Fruit fly (Drosophila melanogaster) whole organism, embryonic: ENCODE measurements around the gene SREBP.

Experiments used
- Atf3 ChIP-seq: fragments of 200-800 bp; sonication (Bioruptor generic); optimal IDR thresholded peaks from 3 replicates; lab custom pipeline; 2016; ENCODE audit warnings: missing biosample characterization, missing genetic modification characterization
- CG10543 ChIP-seq: fragments of 200-800 bp; sonication (Bioruptor generic); optimal IDR thresholded peaks from 3 replicates; lab custom pipeline; 2017; ENCODE audit warnings: missing biosample characterization, mild to moderate bottlenecking, missing genetic modification characterization, moderate library complexity
- CG11456 ChIP-seq: fragments of 200-800 bp; sonication (Bioruptor generic); IDR thresholded peaks from 3 replicates; pipeline ENCODE4 v1.3.6; 2022; ENCODE audit warnings: missing biosample characterization, missing genetic modification characterization
- CG12219 ChIP-seq: fragments of 200-800 bp; sonication (Bioruptor generic); optimal IDR thresholded peaks from 3 replicates; lab custom pipeline; 2018; ENCODE audit warnings: missing biosample characterization, mild to moderate bottlenecking, missing genetic modification characterization
- CG13296 ChIP-seq: fragments of 200-800 bp; sonication (Bioruptor generic); optimal IDR thresholded peaks from 3 replicates; lab custom pipeline; 2018; ENCODE audit warnings: missing biosample characterization, mild to moderate bottlenecking, missing genetic modification characterization
- CG13894 ChIP-seq: fragments of 200-800 bp; sonication (Bioruptor generic); optimal IDR thresholded peaks from 3 replicates; lab custom pipeline; 2018; ENCODE audit warnings: missing biosample characterization, mild to moderate bottlenecking, missing genetic modification characterization, moderate library complexity
- CG14667 ChIP-seq: fragments of 200-800 bp; sonication (Bioruptor generic); IDR thresholded peaks from 2 replicates; pipeline ENCODE4 v1.3.6; 2022; ENCODE audit warnings: missing biosample characterization, missing genetic modification characterization
- CG15514 ChIP-seq: fragments of 200-800 bp; sonication (Bioruptor generic); optimal IDR thresholded peaks from 3 replicates; lab custom pipeline; 2017; ENCODE audit warnings: missing biosample characterization, missing genetic modification characterization, mild to moderate bottlenecking, moderate library complexity, missing genetic modification reagents
- CG16863 ChIP-seq: fragments of 200-800 bp; sonication (Bioruptor generic); optimal IDR thresholded peaks from 3 replicates; lab custom pipeline; 2016; ENCODE audit warnings: missing biosample characterization, missing genetic modification characterization
- CG17361 ChIP-seq: fragments of 200-800 bp; sonication (Bioruptor generic); IDR thresholded peaks from 3 replicates; pipeline ENCODE4 v1.3.6; 2022; ENCODE audit warnings: missing biosample characterization, missing genetic modification characterization
- CG30403 ChIP-seq: fragments of 200-800 bp; sonication (Bioruptor generic); optimal IDR thresholded peaks from 3 replicates; lab custom pipeline; 2016; ENCODE audit warnings: missing biosample characterization, missing genetic modification characterization
- CG32532 ChIP-seq: fragments of 200-800 bp; sonication (Bioruptor generic); IDR thresholded peaks from 2 replicates; pipeline ENCODE4 v1.3.6; 2022; ENCODE audit warnings: missing biosample characterization, missing genetic modification characterization
- CG3281 ChIP-seq: fragments of 200-800 bp; sonication (Bioruptor generic); optimal IDR thresholded peaks from 3 replicates; lab custom pipeline; 2017; ENCODE audit warnings: missing biosample characterization, mild to moderate bottlenecking, missing genetic modification characterization
- CG4328 ChIP-seq: fragments of 200-800 bp; sonication (Bioruptor generic); optimal IDR thresholded peaks from 3 replicates; lab custom pipeline; 2017; ENCODE audit warnings: missing biosample characterization, missing genetic modification reagents, missing genetic modification characterization
- CG6813 ChIP-seq: fragments of 200-800 bp; sonication (Bioruptor generic); optimal IDR thresholded peaks from 2 replicates; lab custom pipeline; 2017; ENCODE audit warnings: missing biosample characterization, missing genetic modification characterization, mild to moderate bottlenecking, moderate library complexity, missing genetic modification reagents
- CG7556 ChIP-seq: fragments of 200-800 bp; sonication (Bioruptor generic); optimal IDR thresholded peaks from 2 replicates; lab custom pipeline; 2017; ENCODE audit warnings: missing biosample characterization, mild to moderate bottlenecking, missing genetic modification characterization
- CG7987 ChIP-seq: fragments of 200-800 bp; sonication (Bioruptor generic); optimal IDR thresholded peaks from 2 replicates; lab custom pipeline; 2018; ENCODE audit warnings: missing biosample characterization, mild to moderate bottlenecking, missing genetic modification characterization, moderate library complexity
- D19A ChIP-seq: fragments of 200-800 bp; optimal IDR thresholded peaks from 3 replicates; lab custom pipeline; 2019; ENCODE audit warnings: missing biosample characterization, mild to moderate bottlenecking, missing genetic modification characterization, moderate library complexity
- Deaf1 ChIP-seq: fragments of 200-800 bp; optimal IDR thresholded peaks from 3 replicates; lab custom pipeline; 2019; ENCODE audit warnings: missing biosample characterization, mild to moderate bottlenecking, missing genetic modification characterization, moderate library complexity
- Dp ChIP-seq: fragments of 200-800 bp; sonication (Bioruptor generic); optimal IDR thresholded peaks from 2 replicates; lab custom pipeline; 2018; ENCODE audit warnings: missing biosample characterization, mild to moderate bottlenecking, missing genetic modification characterization, moderate library complexity
- E2f2 ChIP-seq: fragments of 200-800 bp; sonication (Bioruptor generic); IDR thresholded peaks from 2 replicates; pipeline ENCODE4 v1.3.6; 2022; ENCODE audit warnings: missing biosample characterization, missing genetic modification characterization
- Fer2 ChIP-seq: fragments of 200-800 bp; sonication (Bioruptor generic); optimal IDR thresholded peaks from 2 replicates; lab custom pipeline; 2018; ENCODE audit warnings: missing biosample characterization, mild to moderate bottlenecking, missing genetic modification characterization, moderate library complexity
- HHEX ChIP-seq: fragments of 200-800 bp; sonication (Bioruptor generic); optimal IDR thresholded peaks from 3 replicates; lab custom pipeline; 2017; ENCODE audit warnings: missing biosample characterization, mild to moderate bottlenecking, missing genetic modification characterization, missing genetic modification reagents
- Mad ChIP-seq: fragments of 200-800 bp; sonication (Bioruptor generic); optimal IDR thresholded peaks from 2 replicates; lab custom pipeline; 2016; ENCODE audit warnings: missing biosample characterization, missing genetic modification characterization
- Med ChIP-seq: fragments of 200-800 bp; sonication (Bioruptor generic); peaks from one replicate; lab custom pipeline; 2016; ENCODE audit warnings: missing biosample characterization, missing genetic modification characterization, mild to moderate bottlenecking, inconsistent platforms, moderate library complexity
- Mrtf ChIP-seq: fragments of 200-800 bp; sonication (Bioruptor generic); IDR thresholded peaks from 3 replicates; pipeline ENCODE4 v1.3.6; 2022; ENCODE audit warnings: missing biosample characterization, missing genetic modification characterization
- NFAT ChIP-seq: fragments of 200-800 bp; sonication (Bioruptor generic); IDR thresholded peaks from 2 replicates; pipeline ENCODE4 v1.3.6; 2022; ENCODE audit warnings: missing biosample characterization, missing genetic modification characterization
- Nf-YC ChIP-seq: fragments of 200-800 bp; optimal IDR thresholded peaks from 3 replicates; lab custom pipeline; 2019; ENCODE audit warnings: missing biosample characterization, mild to moderate bottlenecking, missing genetic modification characterization, moderate library complexity
- cad ChIP-seq: fragments of >200 bp; optimal IDR thresholded peaks from 2 replicates; lab custom pipeline; 2017; ENCODE audit warnings: missing biosample characterization, missing genetic modification characterization
- caup ChIP-seq: fragments of 200-800 bp; sonication (Bioruptor generic); optimal IDR thresholded peaks from 3 replicates; lab custom pipeline; 2017; ENCODE audit warnings: missing biosample characterization, mild to moderate bottlenecking, missing genetic modification characterization, moderate library complexity; ENCODE audit not compliant: severe bottlenecking
- cwo ChIP-seq: fragments of 200-800 bp; sonication (Bioruptor generic); optimal IDR thresholded peaks from 3 replicates; lab custom pipeline; 2017; ENCODE audit warnings: missing biosample characterization, missing genetic modification characterization, mild to moderate bottlenecking, moderate library complexity, missing genetic modification reagents
- dmrt11E ChIP-seq: fragments of 200-800 bp; sonication (Bioruptor generic); optimal IDR thresholded peaks from 3 replicates; lab custom pipeline; 2018; ENCODE audit warnings: missing biosample characterization, mild to moderate bottlenecking, missing genetic modification characterization, moderate library complexity
- dysf ChIP-seq: fragments of 200-800 bp; sonication (Bioruptor generic); IDR thresholded peaks from 3 replicates; pipeline ENCODE4 v1.3.6; 2022; ENCODE audit warnings: missing biosample characterization, missing genetic modification characterization
- exex ChIP-seq: fragments of 200-800 bp; sonication (Bioruptor generic); optimal IDR thresholded peaks from 4 replicates; lab custom pipeline; 2018; ENCODE audit warnings: missing biosample characterization, mild to moderate bottlenecking, missing genetic modification characterization, moderate library complexity
- gcm ChIP-seq: fragments of 200-800 bp; sonication (Bioruptor generic); optimal IDR thresholded peaks from 2 replicates; lab custom pipeline; 2019; ENCODE audit warnings: missing biosample characterization, mild to moderate bottlenecking, missing genetic modification characterization, moderate library complexity
- gro ChIP-seq: fragments of 200-800 bp; sonication (Bioruptor generic); optimal IDR thresholded peaks from 2 replicates; lab custom pipeline; 2016; ENCODE audit warnings: missing biosample characterization, missing genetic modification characterization
- lov ChIP-seq, 2 experiments: fragments of 200-800 bp in 1 of 2; fragments of >200 bp in 1 of 2; sonication (Bioruptor generic) in 1 of 2; IDR thresholded peaks in 1 of 2; optimal IDR thresholded peaks in 1 of 2; 2 replicates in 1 of 2; 3 replicates in 1 of 2; pipeline versions ENCODE4 v1.3.6 to Lab custom; 2017 to 2022; ENCODE audit warnings: missing biosample characterization in 1 of 2, missing genetic modification characterization in 1 of 2
- org-1 ChIP-seq: fragments of 200-800 bp; sonication (Bioruptor generic); optimal IDR thresholded peaks from 2 replicates; lab custom pipeline; 2017; ENCODE audit warnings: missing biosample characterization, missing genetic modification characterization
- pfk ChIP-seq: fragments of 200-800 bp; sonication (Bioruptor generic); optimal IDR thresholded peaks from 2 replicates; lab custom pipeline; 2018; ENCODE audit warnings: missing biosample characterization, mild to moderate bottlenecking, missing genetic modification characterization, moderate library complexity
- sd ChIP-seq: fragments of 200-800 bp; sonication (Bioruptor generic); optimal IDR thresholded peaks from 3 replicates; lab custom pipeline; 2018; ENCODE audit warnings: missing biosample characterization, mild to moderate bottlenecking, missing genetic modification characterization, moderate library complexity
- sens ChIP-seq: fragments of 200-800 bp; sonication (Bioruptor generic); peaks from one replicate; lab custom pipeline; 2016; ENCODE audit warnings: missing biosample characterization, missing genetic modification characterization
- sob ChIP-seq: fragments of 200-800 bp; sonication (Bioruptor generic); IDR thresholded peaks from 2 replicates; pipeline ENCODE4 v1.3.6; 2022; ENCODE audit warnings: missing biosample characterization, missing genetic modification characterization
- toy ChIP-seq: fragments of 200-800 bp; sonication (Bioruptor generic); IDR thresholded peaks from 2 replicates; pipeline ENCODE4 v1.3.6; 2022; ENCODE audit warnings: missing biosample characterization, missing genetic modification characterization
- vnd ChIP-seq: fragments of 200-800 bp; sonication (Bioruptor generic); IDR thresholded peaks from 3 replicates; pipeline ENCODE4 v1.3.6; 2022; ENCODE audit warnings: missing biosample characterization, missing genetic modification characterization; ENCODE audit not compliant: partially characterized antibody
- wek ChIP-seq: fragments of 200-800 bp; sonication (Bioruptor generic); optimal IDR thresholded peaks from 3 replicates; lab custom pipeline; 2018; ENCODE audit warnings: missing biosample characterization, mild to moderate bottlenecking, missing genetic modification characterization, moderate library complexity
- wor ChIP-seq: fragments of 200-800 bp; sonication (Bioruptor generic); IDR thresholded peaks from 2 replicates; pipeline ENCODE4 v1.3.6; 2022; ENCODE audit warnings: missing biosample characterization, missing genetic modification characterization
- z ChIP-seq: fragments of 200-800 bp; sonication (Bioruptor generic); IDR thresholded peaks from 3 replicates; pipeline ENCODE4 v1.3.6; 2022; ENCODE audit warnings: missing biosample characterization, missing genetic modification characterization

Gene SREBP

dm6 chr3L:19813075-19813903 lies 19.6 kb downstream of the SREBP start, which contains the start of gene Cyp305a1 (continued):
- TF ChIP-seq gcm (peak; percentile 78), Fer2 (peak; percentile 6), CG15514 (peak; percentile 47), cwo (peak; percentile 74), CG17361 (GFP tag; lab: Robert Waterston, UW) (no peak), Med (peak; percentile 79), NFAT (GFP tag; lab: Robert Waterston, UW) (no peak), z (GFP tag; lab: Robert Waterston, UW) (peak; percentile 59; the same call in 1 of the 3 replicates), CG30403 (GFP tag; lab: Kevin White, UChicago) (no peak), CG11456 (0 out of 3 replicates have a peak, but pooled peaks have one; percentile 48), caup (GFP tag; lab: Kevin White, UChicago) (peak; percentile 40), sob (GFP tag; lab: Robert Waterston, UW) (peak; percentile 54; the same call in 1 of the 2 replicates), CG4328 (GFP tag; lab: Kevin White, UChicago) (no peak), CG32532 (GFP tag; lab: Robert Waterston, UW) (peak; percentile 10; the same call in 1 of the 2 replicates), CG14667 (GFP tag; lab: Robert Waterston, UW) (no peak), exex (tag; lab: Kevin White, UChicago) (peak; percentile 68), CG7987 (GFP tag; lab: Kevin White, UChicago) (peak; percentile 57), Deaf1 (peak; percentile 68), CG6813 (GFP tag; lab: Kevin White, UChicago) (peak; percentile 37), Mrtf (GFP tag; lab: Robert Waterston, UW) (0 out of 3 replicates have a peak, but pooled peaks have one; percentile 28), CG13894 (tag; lab: Kevin White, UChicago) (peak; percentile 82), HHEX (GFP tag; lab: Kevin White, UChicago) (peak; percentile 30), lov (optimal IDR thresholded peaks at IDR 0.05; lab: Kevin White, UChicago) (no peak), lov (GFP tag; IDR thresholded peaks at IDR 0.05; lab: Robert Waterston, UW) (0 out of 3 replicates have a peak, but pooled peaks have one; percentile 44), E2f2 (GFP tag; lab: Robert Waterston, UW) (no peak), CG3281 (GFP tag; lab: Kevin White, UChicago) (peak; percentile 14), vnd (GFP tag; lab: Robert Waterston, UW) (no peak), wor (GFP tag; lab: Robert Waterston, UW) (no peak), CG10543 (GFP tag; lab: Kevin White, UChicago) (peak; percentile 90), Dp (GFP tag; lab: Kevin White, UChicago) (no peak), pfk (GFP tag; lab: Kevin White, UChicago) (peak; percentile 37), CG13296 (peak; percentile 11), dmrt11E (tag; lab: Kevin White, UChicago) (no peak), sens (GFP tag; lab: Kevin White, UChicago) (peak; percentile 79)

- TF ChIP-seq CG16863 (GFP tag; lab: Kevin White, UChicago) (no peak), CG7556 (GFP tag; lab: Kevin White, UChicago) (no peak), wek (GFP tag; lab: Kevin White, UChicago) (no peak), D19A (tag; lab: Kevin White, UChicago) (no peak), dysf (GFP tag; lab: Robert Waterston, UW) (0 out of 3 replicates have a peak, but pooled peaks have one; percentile 14), sens (GFP tag; lab: Kevin White, UChicago) (peak; percentile 42), Atf3 (GFP tag; lab: Kevin White, UChicago) (no peak), toy (GFP tag; lab: Robert Waterston, UW) (no peak), sd (no peak), cad (GFP tag; lab: Kevin White, UChicago) (no peak), Nf-YC (peak; percentile 5), Mad (GFP tag; lab: Kevin White, UChicago) (no peak), gro (GFP tag; lab: Kevin White, UChicago) (peak; percentile 3), CG12219 (no peak), org-1 (GFP tag; lab: Kevin White, UChicago) (no peak)
These were observed 21.9 kb downstream of the SREBP start, which contains the start of gene cyc for dm6 chr3L:19815472-19816150. cyc (minus strand) TSS chr3L:19815938.
